Fruit fly (Drosophila melanogaster): Measurements from ENCODE around the gene Rel.

The Rel gene

dm6 chr3R:9031797-9032418, 15.9 kb downstream of the Rel start (continued):
- TF ChIP-seq Taf1 (GFP tag; IDR thresholded peaks at IDR 0.05) (peak; percentile 74), rib (GFP tag; IDR thresholded peaks at IDR 0.05) (peak; percentile 50; the same call in 1 of the 2 replicates), fu2 (GFP tag; optimal IDR thresholded peaks at IDR 0.05) (peak; percentile 70), CG15479 (GFP tag; optimal IDR thresholded peaks at IDR 0.05) (no peak), CG17359 (tag; optimal IDR thresholded peaks at IDR 0.05) (peak; percentile 95), unpg (GFP tag; optimal IDR thresholded peaks at IDR 0.05) (peak; percentile 91), zfh2 (GFP tag; optimal IDR thresholded peaks at IDR 0.05) (peak; percentile 83), unc-4 (GFP tag; IDR thresholded peaks at IDR 0.05; ENCODE audit: partially characterized antibody) (no peak), fru (optimal IDR thresholded peaks at IDR 0.05) (no peak), Hr51 (GFP tag; optimal IDR thresholded peaks at IDR 0.05) (peak; percentile 72 to 91), lilli (GFP tag; optimal IDR thresholded peaks at IDR 0.05) (peak; percentile 94), sisA (GFP tag; IDR thresholded peaks at IDR 0.05) (peak; percentile 91), CG12104 (GFP tag; optimal IDR thresholded peaks at IDR 0.05) (peak; percentile 76), CG1233 (GFP tag; optimal IDR thresholded peaks at IDR 0.05) (peak; percentile 75), wdn (GFP tag; IDR thresholded peaks at IDR 0.05) (peak; percentile 84; the same call in 1 of the 2 replicates), dimm (GFP tag; IDR thresholded peaks at IDR 0.05) (no peak; the same call in 1 of the 2 replicates), run (tag; optimal IDR thresholded peaks at IDR 0.05) (peak; percentile 79), CG5180 (GFP tag; optimal IDR thresholded peaks at IDR 0.05) (peak; percentile 59), her (GFP tag; optimal IDR thresholded peaks at IDR 0.05) (peak; percentile 77), CG1602 (GFP tag; optimal IDR thresholded peaks at IDR 0.05) (peak; percentile 82), CG7745 (tag; optimal IDR thresholded peaks at IDR 0.05) (no peak), PHDP (tag; optimal IDR thresholded peaks at IDR 0.05) (peak; percentile 88), H2.0 (GFP tag; IDR thresholded peaks at IDR 0.05) (peak; percentile 91), ac (GFP tag; optimal IDR thresholded peaks at IDR 0.05) (peak; percentile 46), NC2α (GFP tag; optimal IDR thresholded peaks at IDR 0.05) (peak; percentile 59), CG32767 (GFP tag; IDR thresholded peaks at IDR 0.05) (peak; percentile 90), lbe (GFP tag; optimal IDR thresholded peaks at IDR 0.05) (peak; percentile 92), stwl (tag; optimal IDR thresholded peaks at IDR 0.05) (no peak), Blimp-1 (GFP tag; optimal IDR thresholded peaks at IDR 0.05) (peak; percentile 87), sr (GFP tag; IDR thresholded peaks at IDR 0.05) (peak; percentile 83), dati (GFP tag; IDR thresholded peaks at IDR 0.05) (peak; percentile 83), crol (GFP tag; IDR thresholded peaks at IDR 0.05) (0 out of 2 replicates have a peak, but pooled peaks have one; percentile 45), Adf1 (GFP tag; IDR thresholded peaks at IDR 0.05) (peak; percentile 50), CG8944 (GFP tag; optimal IDR thresholded peaks at IDR 0.05) (peak; percentile 45), CG4424 (GFP tag; optimal IDR thresholded peaks at IDR 0.05) (peak; percentile 85), salm (tag; optimal IDR thresholded peaks at IDR 0.05) (peak; percentile 85), CG9437 (GFP tag; optimal IDR thresholded peaks at IDR 0.05) (peak; percentile 69), schlank (tag; optimal IDR thresholded peaks at IDR 0.05) (peak; percentile 61), NK7.1 (GFP tag; optimal IDR thresholded peaks at IDR 0.05) (peak; percentile 78), so (GFP tag; IDR thresholded peaks at IDR 0.05) (peak; percentile 92), slbo (GFP tag; IDR thresholded peaks at IDR 0.05) (peak; percentile 95), slp2 (GFP tag; optimal IDR thresholded peaks at IDR 0.05) (peak; percentile 58), CG6683 (GFP tag; optimal IDR thresholded peaks at IDR 0.05) (peak; percentile 73), CG9932 (GFP tag; IDR thresholded peaks at IDR 0.05) (peak; percentile 87), Sry-δ (GFP tag; optimal IDR thresholded peaks at IDR 0.05) (peak; percentile 49), CG12155 (GFP tag; optimal IDR thresholded peaks at IDR 0.05) (peak; percentile 79), CG3407 (GFP tag; optimal IDR thresholded peaks at IDR 0.05) (peak; percentile 77), Trl (optimal IDR thresholded peaks at IDR 0.05) (no peak), Trl (GFP tag; optimal IDR thresholded peaks at IDR 0.05) (peak; percentile 85), CG16815 (GFP tag; optimal IDR thresholded peaks at IDR 0.05) (peak; percentile 57), dpn (GFP tag; optimal IDR thresholded peaks at IDR 0.05) (peak; percentile 78 to 89)
